Worm (Caenorhabditis elegans): Measurements from ENCODE around the gene ceh-93.

DNA sequence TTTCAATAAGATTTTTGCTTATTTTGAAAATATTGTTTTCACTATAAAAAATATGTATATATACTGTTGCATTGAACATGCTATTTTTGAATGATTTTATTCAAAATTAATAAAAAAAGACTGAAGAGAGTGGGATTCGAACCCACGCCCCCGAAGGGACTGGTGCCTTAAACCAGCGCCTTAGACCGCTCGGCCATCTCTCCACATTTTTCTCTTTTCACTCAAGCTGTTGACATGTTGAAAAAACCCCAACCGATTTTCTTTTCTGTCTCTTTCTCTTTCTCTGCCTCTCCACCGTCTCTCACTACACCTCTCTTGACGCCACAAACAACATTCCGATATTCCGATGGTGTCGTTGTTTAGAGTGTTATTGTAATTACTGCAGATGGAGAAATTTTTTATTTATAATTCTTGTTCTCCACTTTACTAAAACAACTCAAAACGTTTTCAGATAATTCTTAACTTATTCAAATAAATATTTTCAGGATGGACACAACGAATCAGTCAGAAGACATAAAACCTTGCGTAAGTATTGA is 35.4 kb downstream of the ceh-93 start, which contains the start of gene sor-3:
- TF ChIP-seq W03F9.2 (tag; optimal IDR thresholded peaks at IDR 0.05) (no peak), him-1 (tag; optimal IDR thresholded peaks at IDR 0.05) (peak; percentile 61), dao-5 (tag; optimal IDR thresholded peaks at IDR 0.05) (no peak)

All from whole organism, L4/young adult.